Fruit fly (Drosophila melanogaster): ENCODE measurements around the gene eIF4E1.

Gene eIF4E1

DNA sequence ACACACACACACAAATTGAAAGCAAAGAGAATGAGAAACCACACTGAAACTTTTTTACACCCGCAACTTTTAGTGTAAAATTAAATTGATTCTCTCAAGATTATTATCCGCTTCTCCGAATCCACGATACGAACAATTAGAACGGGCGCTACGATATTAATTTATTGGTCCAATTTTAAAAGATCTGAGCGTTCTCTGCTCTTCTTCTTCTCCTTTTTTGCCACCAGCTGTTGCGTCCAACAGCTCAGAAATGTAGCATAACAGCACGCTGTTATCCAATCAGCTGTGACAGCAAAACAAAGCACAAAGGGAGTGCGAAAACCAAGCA, 43.6 kb downstream of the eIF4E1 start, which contains the start of the genes UGP and Svip (continued):
- no peak for TF ChIP-seq HLH106 (tag; optimal IDR thresholded peaks at IDR 0.05)
- TF ChIP-seq Jra (GFP tag; optimal IDR thresholded peaks at IDR 0.05): no peak
- TF ChIP-seq N (GFP tag; optimal IDR thresholded peaks at IDR 0.05): no peak
- no peak for TF ChIP-seq Hr78 (GFP tag; optimal IDR thresholded peaks at IDR 0.05)
- no peak for TF ChIP-seq pan (optimal IDR thresholded peaks at IDR 0.05)

DNA sequence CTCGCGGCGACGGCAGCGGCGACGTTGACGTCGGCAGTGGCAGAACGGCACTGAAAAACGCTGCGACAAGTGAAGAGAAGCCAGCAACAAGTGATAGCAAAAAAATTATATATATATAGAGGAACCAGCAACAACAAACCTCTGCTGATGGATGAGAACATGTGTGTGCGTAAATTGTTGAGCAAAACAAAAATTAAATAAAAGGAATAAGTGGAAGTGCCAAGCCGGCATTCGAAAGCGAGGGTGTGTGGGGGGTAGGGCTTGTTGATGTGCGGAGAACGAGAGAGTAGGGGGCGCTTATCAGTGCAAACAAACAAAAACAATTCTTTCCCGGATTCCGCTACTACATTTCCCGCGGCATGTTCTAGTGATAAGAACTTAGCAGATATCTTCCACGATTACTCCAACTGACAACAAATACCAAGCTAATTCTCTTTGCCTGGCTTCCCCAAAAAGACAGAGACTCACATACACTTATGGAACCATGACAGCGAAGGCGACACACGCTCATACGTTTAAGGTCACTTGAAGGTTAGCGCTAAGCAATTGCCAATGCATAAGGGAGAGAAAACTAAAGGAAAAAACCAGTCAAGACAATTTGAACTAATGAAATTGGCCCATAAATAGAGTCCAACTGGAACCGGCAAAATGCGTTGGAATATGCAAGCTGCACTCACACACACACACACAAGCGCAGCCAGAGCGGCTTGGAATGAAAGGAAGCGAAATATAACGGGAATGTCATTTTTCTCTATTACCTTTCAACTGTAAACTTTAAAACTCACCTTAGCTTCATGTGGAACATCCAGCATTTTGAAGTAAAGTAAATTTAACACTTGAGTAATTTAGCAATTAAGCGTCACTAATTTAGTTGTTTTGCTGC, 44.2 kb downstream of the eIF4E1 start:
- TF ChIP-seq rgr (GFP tag; optimal IDR thresholded peaks at IDR 0.05) (no peak), CrebA (GFP tag; optimal IDR thresholded peaks at IDR 0.05; ENCODE audit: borderline replicate concordance) (no peak), pan (optimal IDR thresholded peaks at IDR 0.05) (no peak), Hr78 (GFP tag; optimal IDR thresholded peaks at IDR 0.05) (no peak), ey (GFP tag; optimal IDR thresholded peaks at IDR 0.05) (no peak), fru (GFP tag; optimal IDR thresholded peaks at IDR 0.05) (no peak), dl (GFP tag; optimal IDR thresholded peaks at IDR 0.05; ENCODE audit: insufficient read depth in 1 of 2, partially characterized antibody in 2 of 2) (no peak), Rel (GFP tag; optimal IDR thresholded peaks at IDR 0.05) (peak; percentile 28), Rel (tag; optimal IDR thresholded peaks at IDR 0.05) (peak; percentile 57), N (GFP tag; optimal IDR thresholded peaks at IDR 0.05) (no peak), usp (GFP tag; optimal IDR thresholded peaks at IDR 0.05) (no peak), CG32264 (GFP tag; optimal IDR thresholded peaks at IDR 0.05) (no peak), dmrt93B (GFP tag; optimal IDR thresholded peaks at IDR 0.05) (no peak), OdsH (GFP tag; optimal IDR thresholded peaks at IDR 0.05) (no peak), sv (GFP tag; optimal IDR thresholded peaks at IDR 0.05) (no peak), Vsx2 (GFP tag; optimal IDR thresholded peaks at IDR 0.05; ENCODE audit: partially characterized antibody) (no peak), Dif (GFP tag; optimal IDR thresholded peaks at IDR 0.05; ENCODE audit: partially characterized antibody) (no peak), jim (GFP tag; optimal IDR thresholded peaks at IDR 0.05) (no peak), Hr83 (GFP tag; optimal IDR thresholded peaks at IDR 0.05; ENCODE audit: poor library complexity, severe bottlenecking) (no peak), Abd-B (GFP tag; optimal IDR thresholded peaks at IDR 0.05) (no peak), tai (GFP tag; optimal IDR thresholded peaks at IDR 0.05) (no peak), GATAd (GFP tag; optimal IDR thresholded peaks at IDR 0.05) (no peak), Sp1 (GFP tag; optimal IDR thresholded peaks at IDR 0.05) (peak; percentile 26), Hnf4 (GFP tag; optimal IDR thresholded peaks at IDR 0.05) (no peak), woc (GFP tag; optimal IDR thresholded peaks at IDR 0.05) (no peak), psq (GFP tag; optimal IDR thresholded peaks at IDR 0.05) (peak; percentile 75), h (GFP tag; optimal IDR thresholded peaks at IDR 0.05) (peak; percentile 27), Myc (optimal IDR thresholded peaks at IDR 0.05) (no peak)

DNA sequence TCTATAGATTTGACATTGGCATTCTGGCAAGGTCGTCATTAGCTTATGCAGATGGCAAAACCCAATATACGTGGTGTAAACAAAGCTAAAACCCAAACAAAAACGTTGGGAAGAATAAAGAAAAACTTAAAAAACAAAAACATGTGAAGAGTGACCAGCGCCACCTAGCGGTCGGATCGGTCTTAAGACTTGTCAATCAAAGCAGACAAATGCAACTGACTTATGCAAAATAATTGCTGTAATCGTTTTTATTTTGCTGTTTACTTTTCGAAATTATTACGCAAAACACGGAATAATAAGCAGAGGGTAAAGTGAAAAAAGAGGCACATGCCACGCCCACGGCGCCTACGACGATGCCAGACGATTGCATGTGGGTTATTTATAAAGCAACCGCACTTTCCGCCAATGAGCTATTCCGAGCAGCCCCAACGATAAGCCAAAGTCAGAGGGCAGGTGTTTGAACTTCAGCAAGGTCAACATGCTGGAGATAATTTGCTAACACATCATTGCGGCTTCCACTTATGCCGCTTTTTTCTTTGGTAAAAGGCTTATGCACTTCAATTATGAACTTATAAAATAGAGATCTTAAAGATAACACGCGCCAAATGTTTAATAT, 46.0 kb downstream of the eIF4E1 start:
- no peak for TF ChIP-seq Hr78 (GFP tag; optimal IDR thresholded peaks at IDR 0.05)
- TF ChIP-seq Vsx2 (GFP tag; optimal IDR thresholded peaks at IDR 0.05; ENCODE audit: partially characterized antibody): no peak
- no peak for TF ChIP-seq foxo (GFP tag; optimal IDR thresholded peaks at IDR 0.05)
- TF ChIP-seq dmrt93B (GFP tag; optimal IDR thresholded peaks at IDR 0.05): no peak
- TF ChIP-seq ey (GFP tag; optimal IDR thresholded peaks at IDR 0.05): no peak
- TF ChIP-seq tai (GFP tag; optimal IDR thresholded peaks at IDR 0.05): no peak
- no peak for TF ChIP-seq br (GFP tag; optimal IDR thresholded peaks at IDR 0.05)
- no peak for TF ChIP-seq sv (GFP tag; optimal IDR thresholded peaks at IDR 0.05)
- TF ChIP-seq woc (GFP tag; optimal IDR thresholded peaks at IDR 0.05): no peak
- no peak for TF ChIP-seq dl (GFP tag; optimal IDR thresholded peaks at IDR 0.05; ENCODE audit: insufficient read depth in 1 of 2, partially characterized antibody in 2 of 2)
- TF ChIP-seq Jra (GFP tag; optimal IDR thresholded peaks at IDR 0.05): no peak
- TF ChIP-seq usp (GFP tag; optimal IDR thresholded peaks at IDR 0.05): no peak
- TF ChIP-seq OdsH (GFP tag; optimal IDR thresholded peaks at IDR 0.05): no peak
- TF ChIP-seq HLH106 (tag; optimal IDR thresholded peaks at IDR 0.05): no peak

DNA sequence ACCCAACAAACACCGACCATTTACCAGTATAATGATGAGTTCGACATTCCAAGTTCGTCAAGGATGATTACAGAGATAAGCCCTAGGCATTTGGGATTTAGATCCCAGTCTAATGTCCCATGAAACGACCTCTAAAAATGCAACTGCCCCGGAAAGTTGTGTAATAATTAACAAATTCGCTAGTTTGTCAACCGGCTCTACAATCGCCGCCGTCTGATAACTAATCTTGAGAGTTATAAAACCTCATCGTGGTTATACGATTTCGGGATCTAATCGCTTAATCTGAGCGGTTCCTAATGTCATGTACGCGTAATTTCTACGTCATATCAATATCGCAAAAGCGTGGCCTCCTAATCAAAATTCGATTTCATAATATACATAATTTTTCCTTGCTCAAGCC, 46.7 kb downstream of the eIF4E1 start:
- TF ChIP-seq Dfd (GFP tag; optimal IDR thresholded peaks at IDR 0.05): no peak
- no peak for TF ChIP-seq CrebA (GFP tag; optimal IDR thresholded peaks at IDR 0.05; ENCODE audit: borderline replicate concordance)
- TF ChIP-seq GATAd (GFP tag; optimal IDR thresholded peaks at IDR 0.05): no peak
- no peak for TF ChIP-seq dl (GFP tag; optimal IDR thresholded peaks at IDR 0.05; ENCODE audit: insufficient read depth in 1 of 2, partially characterized antibody in 2 of 2)
- no peak for TF ChIP-seq tai (GFP tag; optimal IDR thresholded peaks at IDR 0.05)
- TF ChIP-seq Dif (GFP tag; optimal IDR thresholded peaks at IDR 0.05; ENCODE audit: partially characterized antibody): no peak
- TF ChIP-seq pan (optimal IDR thresholded peaks at IDR 0.05): no peak
- TF ChIP-seq OdsH (GFP tag; optimal IDR thresholded peaks at IDR 0.05): no peak
- TF ChIP-seq br (GFP tag; optimal IDR thresholded peaks at IDR 0.05): no peak
- TF ChIP-seq CG32264 (GFP tag; optimal IDR thresholded peaks at IDR 0.05): no peak
- TF ChIP-seq HLH106 (tag; optimal IDR thresholded peaks at IDR 0.05): no peak
- TF ChIP-seq psq (GFP tag; optimal IDR thresholded peaks at IDR 0.05): no peak
